Worm (Caenorhabditis elegans) whole organism, L4 larva: ENCODE measurements around the gene npr-43.

Experiments
- R02D3.7 ChIP-seq: fragments of 150-350 bp; sonication (generic microtip); optimal IDR thresholded peaks from 3 replicates; lab custom pipeline; 2014; ENCODE audit warnings: missing biosample characterization, missing genetic modification characterization
- T26A8.4 ChIP-seq: fragments of 200-800 bp; sonication (Bioruptor generic); IDR thresholded peaks from 2 replicates; pipeline ENCODE4 v1.3.6; 2022; ENCODE audit warnings: missing genetic modification characterization, missing compliant biosample characterization
- ZK337.2 ChIP-seq: fragments of 200-800 bp; sonication (Bioruptor generic); IDR thresholded peaks from 2 replicates; pipeline ENCODE4 v1.3.6; 2022; ENCODE audit warnings: missing genetic modification reagents, missing genetic modification characterization, missing compliant biosample characterization
- ama-1 ChIP-seq: fragments of 150-350 bp; optimal IDR thresholded peaks from 2 replicates; lab custom pipeline; 2014; ENCODE audit warnings: inconsistent platforms, mixed read lengths
- arid-1 ChIP-seq: fragments of 200-800 bp; sonication (Bioruptor generic); conservative IDR thresholded peaks from 2 replicates; pipeline ENCODE4 v1.3.6; 2022; ENCODE audit warnings: missing genetic modification reagents, missing genetic modification characterization, missing compliant biosample characterization
- ceh-20 ChIP-seq: fragments of 200-800 bp; sonication (Bioruptor generic); IDR thresholded peaks from 2 replicates; pipeline ENCODE4 v1.3.6; 2022; ENCODE audit warnings: missing genetic modification reagents, missing genetic modification characterization, missing compliant biosample characterization
- ceh-44 ChIP-seq: fragments of 200-800 bp; sonication (Bioruptor generic); IDR thresholded peaks from 2 replicates; pipeline ENCODE4 v1.3.6; 2022; ENCODE audit warnings: missing genetic modification reagents, missing genetic modification characterization, missing compliant biosample characterization
- cey-2 ChIP-seq: sonication (generic microtip); optimal IDR thresholded peaks from 3 replicates; lab custom pipeline; 2017; ENCODE audit warnings: missing genetic modification characterization, mild to moderate bottlenecking, missing compliant biosample characterization, antibody characterized with exemption, borderline replicate concordance; ENCODE audit not compliant: insufficient read depth
- daf-16 ChIP-seq, 3 experiments: sonication (generic microtip); optimal IDR thresholded peaks; 2 replicates each; lab custom pipeline; 2016 to 2017; ENCODE audit warnings: missing genetic modification characterization in 3 of 3, missing genetic modification reagents in 3 of 3, mild to moderate bottlenecking in 2 of 3, missing compliant biosample characterization in 2 of 3, missing biosample characterization in 1 of 3, moderate library complexity in 1 of 3
- dmd-6 ChIP-seq: fragments of 200-800 bp; sonication (Bioruptor generic); IDR thresholded peaks from 2 replicates; pipeline ENCODE4 v1.3.6; 2022; ENCODE audit warnings: missing genetic modification reagents, missing genetic modification characterization, missing compliant biosample characterization
- dmd-9 ChIP-seq: fragments of 200-800 bp; sonication (Bioruptor generic); IDR thresholded peaks from 2 replicates; pipeline ENCODE4 v1.3.6; 2022; ENCODE audit warnings: missing genetic modification reagents, missing genetic modification characterization, missing compliant biosample characterization
- duxl-1 ChIP-seq: sonication (generic microtip); optimal IDR thresholded peaks from 2 replicates; lab custom pipeline; 2016; ENCODE audit warnings: mild to moderate bottlenecking, missing genetic modification characterization, moderate library complexity, missing compliant biosample characterization; ENCODE audit not compliant: poor library complexity
- dve-1 ChIP-seq: sonication (generic microtip); optimal IDR thresholded peaks from 2 replicates; lab custom pipeline; 2017; ENCODE audit warnings: antibody characterized with exemption, mild to moderate bottlenecking, missing genetic modification characterization, missing compliant biosample characterization; ENCODE audit not compliant: insufficient read depth
- hif-1 ChIP-seq, 2 experiments: sonication (generic microtip); optimal IDR thresholded peaks; 2 replicates each; lab custom pipeline; 2016 to 2017; ENCODE audit warnings: missing compliant biosample characterization in 2 of 2, missing genetic modification characterization in 2 of 2, missing genetic modification reagents in 2 of 2, missing genotype in 2 of 2, mild to moderate bottlenecking in 1 of 2
- hlh-11 ChIP-seq: fragments of 200-800 bp; sonication (Bioruptor generic); optimal IDR thresholded peaks from 2 replicates; lab custom pipeline; 2018; ENCODE audit warnings: mild to moderate bottlenecking, missing genetic modification characterization, missing compliant biosample characterization
- hmg-1.1 ChIP-seq: fragments of 200-800 bp; sonication (Bioruptor generic); IDR thresholded peaks from 2 replicates; pipeline ENCODE4 v1.3.6; 2022; ENCODE audit warnings: missing genetic modification reagents, missing genetic modification characterization, missing compliant biosample characterization
- lin-1 ChIP-seq: fragments of 200-800 bp; sonication (Bioruptor generic); IDR thresholded peaks from 2 replicates; pipeline ENCODE4 v1.3.6; 2022; ENCODE audit warnings: missing genetic modification reagents, missing genetic modification characterization, missing compliant biosample characterization
- lin-13 ChIP-seq: fragments of 150-350 bp; optimal IDR thresholded peaks from 2 replicates; lab custom pipeline; 2014; ENCODE audit warnings: missing biosample characterization, missing genetic modification reagents, missing genetic modification characterization
- lin-38 ChIP-seq: fragments of 200-800 bp; sonication (Bioruptor generic); IDR thresholded peaks from 2 replicates; pipeline ENCODE4 v1.3.6; 2022; ENCODE audit warnings: missing genetic modification reagents, missing genetic modification characterization, missing compliant biosample characterization
- lsy-2 ChIP-seq, 2 experiments: fragments of 150-350 bp in 1 of 2; sonication (generic microtip) in 1 of 2; optimal IDR thresholded peaks; 2 replicates each; lab custom pipeline; 2014 to 2017; ENCODE audit warnings: missing biosample characterization in 2 of 2, missing genetic modification characterization in 2 of 2
- madf-5 ChIP-seq, 2 experiments: fragments of 200-800 bp; sonication (Bioruptor generic); IDR thresholded peaks; 2 replicates each; pipeline ENCODE4 v1.3.6; 2022; ENCODE audit warnings: missing compliant biosample characterization in 2 of 2, missing genetic modification characterization in 2 of 2
- mdl-1 ChIP-seq, 2 experiments: fragments of 150-350 bp in 1 of 2; sonication (generic microtip) in 1 of 2; optimal IDR thresholded peaks; 2 replicates each; lab custom pipeline; 2014 to 2017; ENCODE audit warnings: missing biosample characterization in 2 of 2, missing genetic modification characterization in 2 of 2
- mep-1 ChIP-seq: fragments of 150-350 bp; sonication (generic microtip); optimal IDR thresholded peaks from 3 replicates; lab custom pipeline; 2014; ENCODE audit warnings: missing biosample characterization, missing genetic modification characterization
- mes-2 ChIP-seq: sonication (generic microtip); optimal IDR thresholded peaks from 2 replicates; lab custom pipeline; 2016; ENCODE audit warnings: missing genotype, mild to moderate bottlenecking, missing genetic modification characterization, missing compliant biosample characterization; ENCODE audit not compliant: poor library complexity, severe bottlenecking
- mxl-3 ChIP-seq: fragments of 200-800 bp; sonication (Bioruptor generic); optimal IDR thresholded peaks from 2 replicates; lab custom pipeline; 2018; ENCODE audit warnings: mild to moderate bottlenecking, missing genetic modification characterization, missing compliant biosample characterization
- nhr-102 ChIP-seq: sonication (generic microtip); optimal IDR thresholded peaks from 2 replicates; lab custom pipeline; 2016; ENCODE audit warnings: mild to moderate bottlenecking, missing genetic modification characterization, moderate library complexity, missing compliant biosample characterization
- nhr-11 ChIP-seq: fragments of 150-350 bp; optimal IDR thresholded peaks from 2 replicates; lab custom pipeline; 2014; ENCODE audit warnings: missing biosample characterization, missing genetic modification characterization
- nhr-28 ChIP-seq: fragments of 150-350 bp; optimal IDR thresholded peaks from 2 replicates; lab custom pipeline; 2014; ENCODE audit warnings: missing biosample characterization, missing genetic modification characterization
- nhr-48 ChIP-seq: sonication (generic microtip); optimal IDR thresholded peaks from 2 replicates; lab custom pipeline; 2016; ENCODE audit warnings: mild to moderate bottlenecking, missing genetic modification characterization, missing compliant biosample characterization
- nhr-6 ChIP-seq: fragments of 150-350 bp; optimal IDR thresholded peaks from 2 replicates; lab custom pipeline; 2014; ENCODE audit warnings: missing biosample characterization, missing genetic modification characterization
- nhr-77 ChIP-seq: fragments of 150-350 bp; optimal IDR thresholded peaks from 2 replicates; lab custom pipeline; 2014; ENCODE audit warnings: missing biosample characterization, missing genetic modification characterization
- php-3 ChIP-seq: fragments of 200-800 bp; sonication (Bioruptor generic); IDR thresholded peaks from 2 replicates; pipeline ENCODE4 v1.3.6; 2022; ENCODE audit warnings: missing genetic modification reagents, missing genetic modification characterization, missing compliant biosample characterization
- pqm-1 ChIP-seq: sonication (generic microtip); optimal IDR thresholded peaks from 2 replicates; lab custom pipeline; 2017; ENCODE audit warnings: missing biosample characterization, missing genetic modification characterization
- rbr-2 ChIP-seq: sonication (generic microtip); optimal IDR thresholded peaks from 2 replicates; lab custom pipeline; 2016; ENCODE audit warnings: missing genotype, missing genetic modification characterization, missing compliant biosample characterization
- snpc-4 ChIP-seq: fragments of 150-350 bp; optimal IDR thresholded peaks from 2 replicates; lab custom pipeline; 2014; ENCODE audit warnings: missing biosample characterization, missing genetic modification characterization
- spr-1 ChIP-seq: sonication (generic microtip); optimal IDR thresholded peaks from 2 replicates; lab custom pipeline; 2016; ENCODE audit warnings: mild to moderate bottlenecking, missing genetic modification characterization, missing compliant biosample characterization
- spr-3 ChIP-seq: fragments of 200-800 bp; sonication (Bioruptor generic); optimal IDR thresholded peaks from 2 replicates; lab custom pipeline; 2018; ENCODE audit warnings: mild to moderate bottlenecking, missing genetic modification characterization, missing compliant biosample characterization
- tra-1 ChIP-seq: fragments of 200-800 bp; sonication (Bioruptor generic); IDR thresholded peaks from 2 replicates; pipeline ENCODE4 v1.3.6; 2022; ENCODE audit warnings: missing genetic modification reagents, missing genetic modification characterization, missing compliant biosample characterization
- unc-62 ChIP-seq, 3 experiments: fragments of 150-350 bp in 1 of 3; sonication (generic microtip); optimal IDR thresholded peaks in 2 of 3; peaks in 1 of 3; 1 replicate in 1 of 3; 2 replicates in 2 of 3; lab custom pipeline; 2014 to 2017; ENCODE audit warnings: missing biosample characterization in 3 of 3, missing genetic modification characterization in 3 of 3, missing genetic modification reagents in 3 of 3, missing genotype in 1 of 3
- zfp-3 ChIP-seq: fragments of 200-800 bp; sonication (Bioruptor generic); conservative IDR thresholded peaks from 2 replicates; pipeline ENCODE4 v1.3.6; 2022; ENCODE audit warnings: missing genetic modification reagents, missing genetic modification characterization, missing compliant biosample characterization
- zip-11 ChIP-seq: fragments of 200-800 bp; sonication (Bioruptor generic); IDR thresholded peaks from 2 replicates; pipeline ENCODE4 v1.3.6; 2022; ENCODE audit warnings: missing genetic modification characterization, missing compliant biosample characterization
- ztf-7 ChIP-seq: fragments of 150-350 bp; optimal IDR thresholded peaks from 2 replicates; lab custom pipeline; 2014; ENCODE audit warnings: missing biosample characterization, missing genetic modification characterization

The npr-43 gene

ce11 chrV:14419855-14420254, 41.0 kb upstream of the npr-43 start:
- TF ChIP-seq lin-38 (GFP tag; lab: Robert Waterston, UW) (peak; percentile 26; the same call in 1 of the 2 replicates), pqm-1 (tag; lab: Kevin White, UChicago) (no peak), zfp-3 (GFP tag; lab: Robert Waterston, UW) (no peak), spr-3 (GFP tag; lab: Kevin White, UChicago) (no peak), nhr-11 (tag; lab: Kevin White, UChicago) (no peak)
- TF ChIP-seq, all 104 proteins: peak for 1

DNA sequence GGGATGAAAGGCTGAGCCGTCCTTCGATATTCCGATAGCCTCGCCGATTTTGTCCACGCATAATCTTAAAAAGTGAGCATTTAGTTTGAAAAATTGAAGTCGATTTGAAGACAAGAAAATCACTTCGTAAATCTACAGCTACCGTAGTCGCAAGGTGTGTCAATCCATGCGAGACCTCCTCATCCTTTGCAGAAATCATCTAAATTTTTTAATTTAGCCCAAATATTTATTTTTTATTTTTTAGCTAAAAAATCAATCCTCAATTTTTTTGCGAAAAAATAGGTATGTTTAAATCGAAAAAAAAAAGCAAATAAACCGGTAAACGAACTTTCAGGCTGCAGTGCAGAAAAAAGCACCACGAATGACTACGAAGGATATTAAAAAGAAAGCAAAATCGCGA, 38.8 kb upstream of the npr-43 start, which contains the start of the genes nxf-2 and set-31:
Gene nxf-2, minus strand, starts transcription at position 101 of the 400 bp plus-strand sequence.
Gene set-31, plus strand, starts transcription at position 169 of the 400 bp plus-strand sequence.
- TF ChIP-seq unc-62 (GFP tag; optimal IDR thresholded peaks at IDR 0.05 in 1 of 2; lab: Kevin White, UChicago) (peak in 1 of 2 experiments; percentile 19), unc-62 (tag; optimal IDR thresholded peaks at IDR 0.05; lab: Kevin White, UChicago) (no peak), lsy-2 (tag; optimal IDR thresholded peaks at IDR 0.05; lab: Kevin White, UChicago) (peak in 1 of 2 experiments; percentile 19), R02D3.7 (tag; lab: Kevin White, UChicago) (peak; percentile 39), lin-13 (GFP tag; lab: Kevin White, UChicago) (no peak)
- TF ChIP-seq, all 104 proteins: peak for 3

DNA sequence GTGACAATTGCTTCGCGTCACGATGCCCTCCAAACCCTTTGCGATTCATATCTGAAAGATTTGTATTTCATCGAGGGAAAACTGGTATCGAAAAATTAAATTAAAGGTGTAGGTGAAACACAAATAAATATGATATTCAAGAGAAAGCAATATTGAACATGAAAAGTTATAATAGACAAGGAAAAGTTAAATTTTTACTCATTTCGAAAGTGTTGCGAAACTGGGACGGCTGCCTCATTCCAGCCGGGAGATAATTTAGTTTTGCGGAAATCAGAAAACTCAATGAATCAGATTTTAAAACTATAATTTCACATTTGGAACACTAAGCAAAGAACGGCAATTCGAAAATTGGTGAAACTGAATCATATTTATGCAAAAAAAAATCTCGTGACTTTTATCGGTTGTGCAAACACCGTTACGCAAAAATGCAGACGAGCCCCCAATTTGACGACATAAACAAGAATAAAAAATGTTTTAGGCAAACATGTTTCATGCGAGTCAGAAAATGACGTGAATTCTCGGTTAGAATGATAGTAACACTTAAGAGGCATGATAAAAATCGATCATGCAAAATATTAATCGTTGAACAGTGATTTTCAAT, 36.2 kb upstream of the npr-43 start, which contains the start of the genes nxf-1 and C15H11.11:
Gene nxf-1, minus strand, starts transcription at position 51 of the 601 bp plus-strand sequence.
Gene C15H11.11, plus strand, starts transcription at position 536 of the 601 bp plus-strand sequence.
- TF ChIP-seq daf-16 (GFP tag; optimal IDR thresholded peaks at IDR 0.05; lab: Kevin White, UChicago) (peak; percentile 39 to 74), daf-16 (tag; optimal IDR thresholded peaks at IDR 0.05; lab: Kevin White, UChicago) (peak; percentile 99), ceh-20 (GFP tag; lab: Robert Waterston, UW) (0 out of 2 replicates have a peak, but pooled peaks have one; percentile 28), lin-38 (GFP tag; lab: Robert Waterston, UW) (peak; percentile 72), nhr-77 (tag; lab: Kevin White, UChicago) (peak; percentile 76), mes-2 (tag; lab: Kevin White, UChicago) (peak; percentile 76), tra-1 (0 out of 2 replicates have a peak, but pooled peaks have one; percentile 43), arid-1 (peak; percentile 58; the same call in 1 of the 2 replicates), mep-1 (peak; percentile 78), dve-1 (peak; percentile 80), dmd-9 (GFP tag; lab: Robert Waterston, UW) (no peak), T26A8.4 (GFP tag; lab: Robert Waterston, UW) (peak; percentile 60), madf-5 (GFP tag; IDR thresholded peaks at IDR 0.05; lab: Robert Waterston, UW) (no peak), nhr-48 (peak; percentile 40), nhr-102 (tag; lab: Kevin White, UChicago) (peak; percentile 72), snpc-4 (tag; lab: Kevin White, UChicago) (no peak), nhr-6 (tag; lab: Kevin White, UChicago) (peak; percentile 73), hmg-1.1 (GFP tag; lab: Robert Waterston, UW) (peak; percentile 43; the same call in 1 of the 2 replicates), ama-1 (lab: Kevin White, UChicago) (peak; percentile 49), zip-11 (no peak), duxl-1 (tag; lab: Kevin White, UChicago) (peak; percentile 39), spr-1 (tag; lab: Kevin White, UChicago) (peak; percentile 35), hif-1 (tag; optimal IDR thresholded peaks at IDR 0.05; lab: Kevin White, UChicago) (peak in 1 of 2 experiments; percentile 49), nhr-28 (tag; lab: Kevin White, UChicago) (peak; percentile 50), ceh-44 (no peak), spr-3 (GFP tag; lab: Kevin White, UChicago) (no peak), hlh-11 (tag; lab: Kevin White, UChicago) (peak; percentile 84), lin-1 (GFP tag; lab: Robert Waterston, UW) (peak; percentile 62; the same call in 1 of the 2 replicates), pqm-1 (tag; lab: Kevin White, UChicago) (peak; percentile 33), ZK337.2 (no peak), mdl-1 (tag; optimal IDR thresholded peaks at IDR 0.05; lab: Kevin White, UChicago) (peak in 1 of 2 experiments; percentile 71), php-3 (GFP tag; lab: Robert Waterston, UW) (peak; percentile 75; the same call in 1 of the 2 replicates), mxl-3 (GFP tag; lab: Kevin White, UChicago) (peak; percentile 14), ztf-7 (tag; lab: Kevin White, UChicago) (peak; percentile 74), rbr-2 (tag; lab: Kevin White, UChicago) (peak; percentile 14), lsy-2 (tag; optimal IDR thresholded peaks at IDR 0.05; lab: Kevin White, UChicago) (peak in 1 of 2 experiments; percentile 82), dmd-6 (GFP tag; lab: Robert Waterston, UW) (peak; percentile 81), cey-2 (tag; lab: Kevin White, UChicago) (no peak)
